Fruit fly (Drosophila melanogaster): ENCODE data around the gene Septin2.
A peak's percentile ranks its signal among the peaks of the same experiment; 100 is the strongest.

The Septin2 gene

DNA sequence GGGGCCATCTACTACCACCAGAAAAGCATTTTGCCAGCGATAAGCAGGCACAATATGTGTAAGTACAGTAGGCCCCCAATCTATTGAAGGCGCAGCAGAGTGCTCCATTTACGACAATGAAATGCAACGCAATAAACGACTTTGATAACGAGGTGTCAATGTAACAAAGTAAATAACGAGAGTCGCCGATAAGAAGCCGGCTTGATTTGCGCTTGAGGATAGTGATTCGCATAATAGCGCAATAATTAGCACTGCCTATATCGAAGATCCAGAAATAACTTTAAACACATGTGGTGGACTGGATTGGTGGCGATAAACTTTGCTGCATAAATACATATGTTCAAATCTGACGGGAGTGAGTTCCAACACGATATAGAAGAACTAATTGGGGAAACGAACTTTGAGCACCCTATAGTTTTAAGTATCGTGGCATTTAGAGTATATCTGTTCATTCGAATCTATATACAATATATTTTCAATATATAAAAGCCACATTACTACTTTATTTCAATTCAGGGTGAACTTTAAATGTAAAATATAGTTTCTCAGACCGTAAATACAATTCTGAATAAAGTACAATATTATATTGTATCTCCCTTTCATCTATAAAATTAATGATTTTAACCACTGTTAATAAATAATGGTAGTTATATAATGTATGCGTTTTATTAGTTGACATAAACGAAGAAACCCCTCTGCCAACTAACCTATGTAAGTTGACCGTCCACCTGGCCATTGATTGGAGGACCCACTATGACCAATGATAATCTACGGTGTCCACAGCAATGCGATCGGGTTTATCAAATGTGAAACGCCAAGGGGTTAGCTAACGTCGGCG lies 38.9 kb downstream of the Septin2 start (continued):
- TF ChIP-seq CG10462 (GFP tag; optimal IDR thresholded peaks at IDR 0.05) (no peak), CG2678 (tag; optimal IDR thresholded peaks at IDR 0.05) (no peak), B-H2 (GFP tag; optimal IDR thresholded peaks at IDR 0.05) (peak; percentile 34), hbn (GFP tag; IDR thresholded peaks at IDR 0.05; ENCODE audit: partially characterized antibody) (no peak), CG4360 (GFP tag; IDR thresholded peaks at IDR 0.05) (no peak), usp (GFP tag; optimal IDR thresholded peaks at IDR 0.05) (no peak), Aef1 (GFP tag; IDR thresholded peaks at IDR 0.05) (no peak), pnt (GFP tag; optimal IDR thresholded peaks at IDR 0.05) (no peak), CG11247 (GFP tag; IDR thresholded peaks at IDR 0.05) (no peak), twi (tag; optimal IDR thresholded peaks at IDR 0.05) (peak; percentile 56), Mes4 (GFP tag; optimal IDR thresholded peaks at IDR 0.05) (no peak), kah (GFP tag; optimal IDR thresholded peaks at IDR 0.05) (no peak), Hey (tag; optimal IDR thresholded peaks at IDR 0.05) (peak; percentile 39), psq (GFP tag; optimal IDR thresholded peaks at IDR 0.05) (no peak), Fer2 (tag; optimal IDR thresholded peaks at IDR 0.05) (no peak), HLH54F (GFP tag; optimal IDR thresholded peaks at IDR 0.05) (no peak), stc (GFP tag; IDR thresholded peaks at IDR 0.05) (no peak), wdn (GFP tag; IDR thresholded peaks at IDR 0.05) (no peak), CG18476 (GFP tag; optimal IDR thresholded peaks at IDR 0.05) (no peak), nerfin-2 (GFP tag; IDR thresholded peaks at IDR 0.05; ENCODE audit: partially characterized antibody) (no peak), D19B (GFP tag; optimal IDR thresholded peaks at IDR 0.05) (peak; percentile 84), CG4282 (GFP tag; optimal IDR thresholded peaks at IDR 0.05) (no peak), CG11456 (GFP tag; IDR thresholded peaks at IDR 0.05) (no peak), CG3407 (GFP tag; optimal IDR thresholded peaks at IDR 0.05) (no peak), H2.0 (GFP tag; IDR thresholded peaks at IDR 0.05) (no peak), CG14667 (GFP tag; IDR thresholded peaks at IDR 0.05) (no peak), gfzf (GFP tag; optimal IDR thresholded peaks at IDR 0.05) (no peak), pzg (GFP tag; optimal IDR thresholded peaks at IDR 0.05) (no peak), amos (GFP tag; IDR thresholded peaks at IDR 0.05; ENCODE audit: partially characterized antibody) (no peak), lbe (GFP tag; optimal IDR thresholded peaks at IDR 0.05) (no peak), eyg (GFP tag; optimal IDR thresholded peaks at IDR 0.05) (no peak), CG17359 (tag; optimal IDR thresholded peaks at IDR 0.05) (no peak), zen (tag; optimal IDR thresholded peaks at IDR 0.05) (no peak), CG3838 (GFP tag; optimal IDR thresholded peaks at IDR 0.05) (no peak), CG4820 (GFP tag; optimal IDR thresholded peaks at IDR 0.05) (no peak), Max (GFP tag; optimal IDR thresholded peaks at IDR 0.05) (no peak), CG16779 (GFP tag; IDR thresholded peaks at IDR 0.05) (no peak), ttk (GFP tag; IDR thresholded peaks at IDR 0.05) (no peak), CG18599 (GFP tag; optimal IDR thresholded peaks at IDR 0.05) (peak; percentile 27), jing (GFP tag; optimal IDR thresholded peaks at IDR 0.05) (no peak), Hr3 (GFP tag; optimal IDR thresholded peaks at IDR 0.05) (no peak), CG15073 (GFP tag; optimal IDR thresholded peaks at IDR 0.05) (no peak), CG30403 (GFP tag; optimal IDR thresholded peaks at IDR 0.05) (no peak), jumu (GFP tag; optimal IDR thresholded peaks at IDR 0.05) (no peak), vnd (GFP tag; IDR thresholded peaks at IDR 0.05; ENCODE audit: partially characterized antibody) (no peak), jigr1 (GFP tag; IDR thresholded peaks at IDR 0.05) (no peak), mld (GFP tag; IDR thresholded peaks at IDR 0.05; ENCODE audit: partially characterized antibody) (no peak), CG3065 (GFP tag; optimal IDR thresholded peaks at IDR 0.05) (no peak), slou (GFP tag; optimal IDR thresholded peaks at IDR 0.05) (no peak), Spps (tag; optimal IDR thresholded peaks at IDR 0.05) (no peak), gce (GFP tag; IDR thresholded peaks at IDR 0.05) (no peak)
